Fruit fly (Drosophila melanogaster): ENCODE results near the gene Proc.

Gene Proc

dm6 chr2L:7849472-7849871 is 21.8 kb downstream of the Proc start (continued):
- TF ChIP-seq Hr3 (GFP tag; optimal IDR thresholded peaks at IDR 0.05) (peak; percentile 20), CG16815 (GFP tag; optimal IDR thresholded peaks at IDR 0.05) (no peak), bsh (GFP tag; optimal IDR thresholded peaks at IDR 0.05) (peak in 1 of 2 experiments; percentile 61), run (tag; optimal IDR thresholded peaks at IDR 0.05) (no peak), bowl (GFP tag; IDR thresholded peaks at IDR 0.05) (no peak), sr (GFP tag; IDR thresholded peaks at IDR 0.05) (no peak), CG33557 (GFP tag; optimal IDR thresholded peaks at IDR 0.05) (no peak), otp (GFP tag; IDR thresholded peaks at IDR 0.05) (0 out of 3 replicates have a peak, but pooled peaks have one; percentile 11), gcm (GFP tag; optimal IDR thresholded peaks at IDR 0.05) (no peak), caup (GFP tag; optimal IDR thresholded peaks at IDR 0.05; ENCODE audit: severe bottlenecking) (peak; percentile 2), ken (GFP tag; IDR thresholded peaks at IDR 0.05) (no peak), CG13296 (GFP tag; optimal IDR thresholded peaks at IDR 0.05) (no peak), CG13775 (GFP tag; optimal IDR thresholded peaks at IDR 0.05) (no peak), gce (GFP tag; IDR thresholded peaks at IDR 0.05) (no peak), CG15514 (GFP tag; optimal IDR thresholded peaks at IDR 0.05) (no peak), ftz-f1 (GFP tag; optimal IDR thresholded peaks at IDR 0.05) (no peak), fd96Cb (tag; optimal IDR thresholded peaks at IDR 0.05) (no peak), CG6791 (GFP tag; IDR thresholded peaks at IDR 0.05; ENCODE audit: partially characterized antibody) (no peak), eve (GFP tag; optimal IDR thresholded peaks at IDR 0.05) (no peak), tup (GFP tag; optimal IDR thresholded peaks at IDR 0.05) (no peak), nau (GFP tag; optimal IDR thresholded peaks at IDR 0.05) (no peak), psq (GFP tag; optimal IDR thresholded peaks at IDR 0.05) (no peak), HHEX (GFP tag; optimal IDR thresholded peaks at IDR 0.05) (no peak), CG1832 (GFP tag; optimal IDR thresholded peaks at IDR 0.05) (no peak), CG11560 (tag; IDR thresholded peaks at IDR 0.05) (no peak), da (GFP tag; optimal IDR thresholded peaks at IDR 0.05) (no peak), btn (GFP tag; optimal IDR thresholded peaks at IDR 0.05) (no peak), CG17912 (GFP tag; optimal IDR thresholded peaks at IDR 0.05) (no peak), fd3F (GFP tag; optimal IDR thresholded peaks at IDR 0.05) (no peak), dati (GFP tag; IDR thresholded peaks at IDR 0.05) (no peak), hb (GFP tag; IDR thresholded peaks at IDR 0.05; ENCODE audit: partially characterized antibody) (no peak), lab (GFP tag; optimal IDR thresholded peaks at IDR 0.05) (peak; percentile 61), CG17186 (GFP tag; optimal IDR thresholded peaks at IDR 0.05) (no peak), oc (tag; optimal IDR thresholded peaks at IDR 0.05) (no peak), CG12391 (tag; optimal IDR thresholded peaks at IDR 0.05) (peak; percentile 35), CG32532 (GFP tag; IDR thresholded peaks at IDR 0.05) (no peak; the same call in 1 of the 2 replicates), CG11504 (tag; optimal IDR thresholded peaks at IDR 0.05) (peak; percentile 57), Dek (tag; optimal IDR thresholded peaks at IDR 0.05) (no peak), CG2678 (tag; optimal IDR thresholded peaks at IDR 0.05) (peak; percentile 58), CG16863 (GFP tag; optimal IDR thresholded peaks at IDR 0.05) (no peak), Dref (GFP tag; IDR thresholded peaks at IDR 0.05) (no peak), CG4360 (GFP tag; IDR thresholded peaks at IDR 0.05) (no peak), Drgx (GFP tag; IDR thresholded peaks at IDR 0.05) (peak; percentile 20; the same call in 1 of the 2 replicates), CG12659 (GFP tag; optimal IDR thresholded peaks at IDR 0.05) (peak; percentile 6), Blimp-1 (GFP tag; optimal IDR thresholded peaks at IDR 0.05) (peak; percentile 45), ase (GFP tag; IDR thresholded peaks at IDR 0.05) (no peak), phol (tag; optimal IDR thresholded peaks at IDR 0.05) (peak; percentile 4), CG18599 (GFP tag; optimal IDR thresholded peaks at IDR 0.05) (peak; percentile 65), CG11093 (GFP tag; IDR thresholded peaks at IDR 0.05) (no peak), Atf6 (GFP tag; IDR thresholded peaks at IDR 0.05) (no peak)

Data from whole organism, embryonic.